Fruit fly (Drosophila melanogaster) whole organism, prepupa: ENCODE data around the gene CG7182.

Source experiments
- CG10631 ChIP-seq: fragments of 200-800 bp; sonication (Bioruptor generic); optimal IDR thresholded peaks from 2 replicates; lab custom pipeline; 2016; ENCODE audit warnings: missing biosample characterization, missing genetic modification characterization
- CG10669 ChIP-seq: fragments of 200-800 bp; sonication (Bioruptor generic); optimal IDR thresholded peaks from 3 replicates; lab custom pipeline; 2018; ENCODE audit warnings: missing biosample characterization, mild to moderate bottlenecking, missing genetic modification characterization, moderate library complexity
- CG11762 ChIP-seq: fragments of 200-800 bp; sonication (Bioruptor generic); optimal IDR thresholded peaks from 3 replicates; lab custom pipeline; 2016; ENCODE audit warnings: missing biosample characterization, missing genetic modification characterization; ENCODE audit not compliant: insufficient read depth
- CG11902 ChIP-seq: fragments of 200-800 bp; sonication (Bioruptor generic); optimal IDR thresholded peaks from 3 replicates; lab custom pipeline; 2016; ENCODE audit warnings: missing biosample characterization, missing genetic modification characterization
- CG1621 ChIP-seq: fragments of 200-800 bp; sonication (Bioruptor generic); optimal IDR thresholded peaks from 3 replicates; lab custom pipeline; 2018; ENCODE audit warnings: missing biosample characterization, mild to moderate bottlenecking, missing genetic modification characterization
- CG16779 ChIP-seq: fragments of 200-800 bp; sonication (Bioruptor generic); optimal IDR thresholded peaks from 3 replicates; lab custom pipeline; 2017; ENCODE audit warnings: missing biosample characterization, mild to moderate bottlenecking, missing genetic modification characterization
- CG3032 ChIP-seq: fragments of 200-800 bp; optimal IDR thresholded peaks from 2 replicates; lab custom pipeline; 2019; ENCODE audit warnings: missing biosample characterization, mild to moderate bottlenecking, missing genetic modification characterization, moderate library complexity
- CG31627 ChIP-seq: fragments of 200-800 bp; sonication (Bioruptor generic); optimal IDR thresholded peaks from 3 replicates; lab custom pipeline; 2016; ENCODE audit warnings: missing biosample characterization, missing genetic modification characterization
- CG32006 ChIP-seq: fragments of 200-800 bp; sonication (Bioruptor generic); optimal IDR thresholded peaks from 3 replicates; lab custom pipeline; 2017; ENCODE audit warnings: missing biosample characterization, mild to moderate bottlenecking, missing genetic modification characterization
- CG34406 ChIP-seq: fragments of 200-800 bp; sonication (Bioruptor generic); optimal IDR thresholded peaks from 3 replicates; lab custom pipeline; 2016; ENCODE audit warnings: missing biosample characterization, missing genetic modification characterization
- CG3919 ChIP-seq: fragments of 200-800 bp; sonication (Bioruptor generic); optimal IDR thresholded peaks from 3 replicates; lab custom pipeline; 2016; ENCODE audit warnings: missing biosample characterization, missing genetic modification characterization
- CG4318 ChIP-seq: fragments of 200-800 bp; sonication (Bioruptor generic); optimal IDR thresholded peaks from 3 replicates; lab custom pipeline; 2017; ENCODE audit warnings: missing biosample characterization, mild to moderate bottlenecking, missing genetic modification characterization
- CG6163 ChIP-seq: fragments of 200-800 bp; sonication (Bioruptor generic); IDR thresholded peaks from 3 replicates; pipeline ENCODE4 v1.3.6; 2022; ENCODE audit warnings: missing biosample characterization, missing genetic modification characterization
- CG6808 ChIP-seq: fragments of 200-800 bp; sonication (Bioruptor generic); optimal IDR thresholded peaks from 3 replicates; lab custom pipeline; 2017; ENCODE audit warnings: missing biosample characterization, missing genetic modification characterization, mild to moderate bottlenecking, moderate library complexity, missing genetic modification reagents
- CG6854 ChIP-seq: fragments of 200-800 bp; sonication (Bioruptor generic); optimal IDR thresholded peaks from 2 replicates; lab custom pipeline; 2017; ENCODE audit warnings: missing biosample characterization, mild to moderate bottlenecking, missing genetic modification characterization
- CG7368 ChIP-seq: fragments of 200-800 bp; sonication (Bioruptor generic); optimal IDR thresholded peaks from 3 replicates; lab custom pipeline; 2016; ENCODE audit warnings: missing biosample characterization, missing genetic modification characterization
- CG8319 ChIP-seq: fragments of 200-800 bp; sonication (Bioruptor generic); optimal IDR thresholded peaks from 3 replicates; lab custom pipeline; 2016; ENCODE audit warnings: missing biosample characterization, missing genetic modification characterization
- CG8632 ChIP-seq: fragments of 200-800 bp; sonication (Bioruptor generic); optimal IDR thresholded peaks from 3 replicates; lab custom pipeline; 2016; ENCODE audit warnings: missing biosample characterization, missing genetic modification characterization
- Eip75B ChIP-seq: fragments of 200-800 bp; sonication (Bioruptor generic); optimal IDR thresholded peaks from 3 replicates; lab custom pipeline; 2016; ENCODE audit warnings: missing biosample characterization, missing genetic modification characterization
- Eip78C ChIP-seq: fragments of 200-800 bp; sonication (Bioruptor generic); peaks from one replicate; lab custom pipeline; 2016; ENCODE audit warnings: missing biosample characterization, missing genetic modification characterization
- Eip93F ChIP-seq: fragments of 200-800 bp; sonication (Bioruptor generic); optimal IDR thresholded peaks from 2 replicates; lab custom pipeline; 2016; ENCODE audit warnings: missing biosample characterization, mild to moderate bottlenecking, missing genetic modification characterization
- Ets21C ChIP-seq: fragments of 200-800 bp; sonication (Bioruptor generic); optimal IDR thresholded peaks from 3 replicates; lab custom pipeline; 2016; ENCODE audit warnings: missing biosample characterization, missing genetic modification characterization
- Ets96B ChIP-seq: fragments of 200-800 bp; optimal IDR thresholded peaks from 2 replicates; lab custom pipeline; 2019; ENCODE audit warnings: missing biosample characterization, mild to moderate bottlenecking, missing genetic modification characterization, moderate library complexity
- Gug ChIP-seq: fragments of 200-800 bp; sonication (Bioruptor generic); IDR thresholded peaks from 2 replicates; pipeline ENCODE4 v1.3.6; 2022; ENCODE audit warnings: missing biosample characterization, missing genetic modification characterization
- Hr38 ChIP-seq: sonication (Bioruptor generic); optimal IDR thresholded peaks from 2 replicates; lab custom pipeline; 2016; ENCODE audit warnings: missing biosample characterization, missing genetic modification characterization
- Hr4 ChIP-seq: fragments of 200-800 bp; sonication (Bioruptor generic); optimal IDR thresholded peaks from 3 replicates; lab custom pipeline; 2016; ENCODE audit warnings: missing biosample characterization, missing genetic modification characterization
- Lpt ChIP-seq: fragments of 200-800 bp; sonication (Bioruptor generic); optimal IDR thresholded peaks from 3 replicates; lab custom pipeline; 2016; ENCODE audit warnings: missing biosample characterization, missing genetic modification characterization
- Met ChIP-seq: fragments of 200-800 bp; sonication (Bioruptor generic); optimal IDR thresholded peaks from 3 replicates; lab custom pipeline; 2016; ENCODE audit warnings: missing biosample characterization, missing genetic modification characterization
- OdsH ChIP-seq: fragments of 200-800 bp; sonication (Bioruptor generic); optimal IDR thresholded peaks from 3 replicates; lab custom pipeline; 2016; ENCODE audit warnings: missing biosample characterization, missing genetic modification characterization
- Sox14 ChIP-seq: fragments of 200-800 bp; sonication (Bioruptor generic); optimal IDR thresholded peaks from 3 replicates; lab custom pipeline; 2016; ENCODE audit warnings: missing biosample characterization, missing genetic modification characterization
- achi ChIP-seq: fragments of 200-800 bp; sonication (Bioruptor generic); optimal IDR thresholded peaks from 3 replicates; lab custom pipeline; 2016; ENCODE audit warnings: missing biosample characterization, missing genetic modification characterization
- dac ChIP-seq: fragments of 200-800 bp; sonication (Bioruptor generic); optimal IDR thresholded peaks from 2 replicates; lab custom pipeline; 2017; ENCODE audit warnings: missing biosample characterization, mild to moderate bottlenecking, missing genetic modification characterization
- dsx ChIP-seq: fragments of 200-800 bp; optimal IDR thresholded peaks from 3 replicates; lab custom pipeline; 2019; ENCODE audit warnings: missing biosample characterization, mild to moderate bottlenecking, missing genetic modification characterization, moderate library complexity; ENCODE audit not compliant: poor library complexity, severe bottlenecking
- eg ChIP-seq: fragments of 200-800 bp; sonication (Bioruptor generic); IDR thresholded peaks from 3 replicates; pipeline ENCODE4 v1.3.6; 2022; ENCODE audit warnings: missing biosample characterization, missing genetic modification characterization
- esn ChIP-seq: fragments of 200-800 bp; sonication (Bioruptor generic); optimal IDR thresholded peaks from 2 replicates; lab custom pipeline; 2016; ENCODE audit warnings: missing biosample characterization, mild to moderate bottlenecking, missing genetic modification characterization, moderate library complexity
- fd59A ChIP-seq: fragments of 200-800 bp; sonication (Bioruptor generic); optimal IDR thresholded peaks from 2 replicates; lab custom pipeline; 2017; ENCODE audit warnings: missing biosample characterization, mild to moderate bottlenecking, missing genetic modification characterization, missing genetic modification reagents
- fd85E ChIP-seq: fragments of 200-800 bp; sonication (Bioruptor generic); optimal IDR thresholded peaks from 3 replicates; lab custom pipeline; 2016; ENCODE audit warnings: missing biosample characterization, missing genetic modification characterization
- fkh ChIP-seq: fragments of 200-800 bp; sonication (Bioruptor generic); optimal IDR thresholded peaks from 3 replicates; lab custom pipeline; 2017; ENCODE audit warnings: missing biosample characterization, mild to moderate bottlenecking, missing genetic modification characterization, moderate library complexity
- lz ChIP-seq: fragments of 200-800 bp; sonication (Bioruptor generic); optimal IDR thresholded peaks from 3 replicates; lab custom pipeline; 2016; ENCODE audit warnings: missing biosample characterization, missing genetic modification characterization
- pdm3 ChIP-seq: fragments of 200-800 bp; sonication (Bioruptor generic); optimal IDR thresholded peaks from 3 replicates; lab custom pipeline; 2016; ENCODE audit warnings: missing biosample characterization, missing genetic modification characterization
- salr ChIP-seq, 2 experiments: fragments of 200-800 bp; sonication (Bioruptor generic); optimal IDR thresholded peaks; 3 replicates each; lab custom pipeline; 2016 to 2018; ENCODE audit warnings: missing biosample characterization in 2 of 2, missing genetic modification characterization in 2 of 2, mild to moderate bottlenecking in 1 of 2
- spab ChIP-seq: fragments of 200-800 bp; sonication (Bioruptor generic); optimal IDR thresholded peaks from 2 replicates; lab custom pipeline; 2017; ENCODE audit warnings: missing biosample characterization, mild to moderate bottlenecking, missing genetic modification characterization, missing genetic modification reagents
- ss ChIP-seq, 2 experiments: fragments of 200-800 bp; sonication (Bioruptor generic); optimal IDR thresholded peaks; 2 replicates in 1 of 2; 3 replicates in 1 of 2; lab custom pipeline; 2017 to 2018; ENCODE audit warnings: mild to moderate bottlenecking in 2 of 2, missing biosample characterization in 2 of 2, missing genetic modification characterization in 2 of 2, moderate library complexity in 1 of 2
- svp ChIP-seq: fragments of 200-800 bp; sonication (Bioruptor generic); peaks from one replicate; lab custom pipeline; 2016; ENCODE audit warnings: missing biosample characterization, missing genetic modification characterization
- vri ChIP-seq: fragments of 200-800 bp; sonication (Bioruptor generic); optimal IDR thresholded peaks from 3 replicates; lab custom pipeline; 2016; ENCODE audit warnings: missing biosample characterization, mild to moderate bottlenecking, missing genetic modification characterization

Gene CG7182

DNA sequence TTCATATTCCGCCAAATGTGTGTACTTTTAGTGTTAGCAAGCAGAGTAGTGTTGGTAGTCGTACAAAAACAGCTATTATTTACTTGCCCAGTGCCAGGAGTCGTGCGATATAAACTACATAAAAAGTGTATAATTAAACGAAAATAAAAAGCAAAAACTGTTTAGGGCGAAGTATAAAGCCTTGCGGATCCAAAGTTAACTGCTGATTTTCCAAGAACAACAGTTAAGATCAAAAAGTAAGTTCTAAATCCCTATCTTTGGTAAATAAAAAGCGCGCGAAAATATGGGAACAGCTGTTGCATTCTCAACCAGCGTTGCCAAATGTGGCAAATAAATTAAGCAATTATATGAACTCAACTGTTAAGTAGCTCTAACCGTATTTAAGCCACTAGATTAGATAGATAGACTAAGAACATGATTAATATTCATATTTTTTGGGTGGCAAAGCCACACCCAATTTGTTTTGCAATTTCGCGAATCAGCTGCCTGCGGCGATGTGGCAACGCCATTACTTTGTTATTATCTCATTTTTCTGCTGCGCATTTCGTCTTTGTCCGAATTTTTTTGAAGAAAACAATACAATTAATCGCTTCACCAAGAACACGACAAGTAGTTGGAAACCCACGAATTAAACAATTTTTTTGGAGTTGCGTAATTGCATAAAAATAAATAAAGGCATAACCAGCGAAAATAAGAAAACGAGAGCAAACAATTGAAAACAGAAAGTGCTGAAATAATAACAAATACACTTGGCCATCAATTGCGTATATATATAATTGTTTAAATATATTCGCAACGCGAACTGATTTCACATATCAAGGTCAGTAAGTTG is 5.7 kb downstream of the CG7182 start, which contains the start of the genes Prim1 and CG7083 (continued):
- TF ChIP-seq CG6808 (GFP tag; lab: Kevin White, UChicago) (peak; percentile 54), CG3032 (tag; lab: Kevin White, UChicago) (peak; percentile 57), OdsH (GFP tag; lab: Kevin White, UChicago) (peak; percentile 76), lz (GFP tag; lab: Kevin White, UChicago) (peak; percentile 74), Met (GFP tag; lab: Kevin White, UChicago) (no peak), salr (GFP tag; optimal IDR thresholded peaks at IDR 0.05; lab: Kevin White, UChicago) (no peak), Lpt (GFP tag; lab: Kevin White, UChicago) (no peak), vri (GFP tag; lab: Kevin White, UChicago) (peak; percentile 93), Eip75B (GFP tag; lab: Kevin White, UChicago) (peak; percentile 74), Hr38 (GFP tag; lab: Kevin White, UChicago) (no peak), Gug (GFP tag; lab: Robert Waterston, UW) (peak; percentile 28; the same call in 1 of the 2 replicates), CG3919 (peak; percentile 63), achi (GFP tag; lab: Kevin White, UChicago) (peak; percentile 57), dsx (no peak), dac (no peak), CG10669 (GFP tag; lab: Kevin White, UChicago) (peak; percentile 55), Eip78C (GFP tag; lab: Kevin White, UChicago) (peak; percentile 85), CG6163 (GFP tag; lab: Robert Waterston, UW) (no peak; the same call in 2 of the 3 replicates), CG10631 (peak; percentile 68), CG6854 (GFP tag; lab: Kevin White, UChicago) (peak; percentile 5), CG1621 (tag; lab: Kevin White, UChicago) (peak; percentile 7), CG16779 (tag; lab: Kevin White, UChicago) (no peak), CG31627 (peak; percentile 74), CG7368 (GFP tag; lab: Kevin White, UChicago) (peak; percentile 62), fd85E (GFP tag; lab: Kevin White, UChicago) (no peak), Eip93F (peak; percentile 18), esn (GFP tag; lab: Kevin White, UChicago) (peak; percentile 79), eg (GFP tag; lab: Robert Waterston, UW) (no peak), fd59A (GFP tag; lab: Kevin White, UChicago) (no peak), CG8319 (peak; percentile 51)
- TF ChIP-seq, all 60 proteins: peak for 44

- TF ChIP-seq CG34406 (GFP tag; lab: Kevin White, UChicago), result no peak
- no peak for TF ChIP-seq CG8319
- TF ChIP-seq Ets21C (GFP tag; lab: Kevin White, UChicago), result no peak
- TF ChIP-seq fd59A (GFP tag; lab: Kevin White, UChicago), result no peak
- TF ChIP-seq CG11762 (GFP tag; lab: Kevin White, UChicago), result no peak
- peak; percentile 79 for TF ChIP-seq Eip78C (GFP tag; lab: Kevin White, UChicago)
- no peak for TF ChIP-seq achi (GFP tag; lab: Kevin White, UChicago)
- no peak for TF ChIP-seq CG11902 (GFP tag; lab: Kevin White, UChicago)
- TF ChIP-seq CG6808 (GFP tag; lab: Kevin White, UChicago), result peak; percentile 52
- no peak for TF ChIP-seq Hr4 (GFP tag; lab: Kevin White, UChicago)
- TF ChIP-seq CG4318 (GFP tag; lab: Kevin White, UChicago), result no peak
- TF ChIP-seq CG7368 (GFP tag; lab: Kevin White, UChicago), result no peak
- TF ChIP-seq CG8632 (GFP tag; lab: Kevin White, UChicago), result no peak
- peak; percentile 75 for TF ChIP-seq fkh
- TF ChIP-seq spab (GFP tag; lab: Kevin White, UChicago), result no peak
- TF ChIP-seq Met (GFP tag; lab: Kevin White, UChicago), result peak; percentile 27
- TF ChIP-seq svp (GFP tag; lab: Kevin White, UChicago), result peak; percentile 98
- TF ChIP-seq CG3032 (tag; lab: Kevin White, UChicago), result no peak
- no peak for TF ChIP-seq CG10631
- TF ChIP-seq Ets96B (tag; lab: Kevin White, UChicago), result no peak
- TF ChIP-seq CG3919, result peak; percentile 23
- TF ChIP-seq CG10669 (GFP tag; lab: Kevin White, UChicago), result no peak
- TF ChIP-seq ss (GFP tag; optimal IDR thresholded peaks at IDR 0.05; lab: Kevin White, UChicago), result no peak
- TF ChIP-seq pdm3, result no peak
- no peak for TF ChIP-seq Eip93F
- TF ChIP-seq Sox14 (GFP tag; lab: Kevin White, UChicago), result no peak
- TF ChIP-seq CG32006 (GFP tag; lab: Kevin White, UChicago), result no peak
- no peak for TF ChIP-seq dsx
- peak; percentile 8 for TF ChIP-seq CG16779 (tag; lab: Kevin White, UChicago)
Measured at dm6 chr3L:8338921-8339320, 7.3 kb downstream of the CG7182 start, which contains the start of gene Pex2. TSS of gene Pex2 (plus strand) at chr3L:8339051.
